Worm (Caenorhabditis elegans) whole organism, early embryonic: ENCODE data around the gene syx-4.

Experiments used
- B0310.2 ChIP-seq: sonication (generic microtip); optimal IDR thresholded peaks from 2 replicates; lab custom pipeline; 2016; ENCODE audit warnings: mild to moderate bottlenecking, missing genetic modification characterization, missing compliant biosample characterization
- F13C5.2 ChIP-seq: sonication (generic microtip); optimal IDR thresholded peaks from 2 replicates; lab custom pipeline; 2017; ENCODE audit warnings: mild to moderate bottlenecking, missing genetic modification characterization, inconsistent platforms, missing compliant biosample characterization
- aly-1 ChIP-seq: sonication (generic microtip); optimal IDR thresholded peaks from 2 replicates; lab custom pipeline; 2016; ENCODE audit warnings: missing genetic modification characterization, missing compliant biosample characterization
- ama-1 ChIP-seq: fragments of 150-350 bp; optimal IDR thresholded peaks from 2 replicates; lab custom pipeline; 2014
- ceh-36 ChIP-seq: sonication (generic microtip); optimal IDR thresholded peaks from 2 replicates; lab custom pipeline; 2016; ENCODE audit warnings: missing genetic modification characterization, inconsistent platforms, missing compliant biosample characterization
- ets-7 ChIP-seq: sonication (generic microtip); optimal IDR thresholded peaks from 2 replicates; lab custom pipeline; 2016; ENCODE audit warnings: missing genotype, missing genetic modification characterization, missing compliant biosample characterization
- flt-1 ChIP-seq: fragments of 200-800 bp; sonication (Bioruptor generic); IDR thresholded peaks from 2 replicates; pipeline ENCODE4 v1.3.6; 2022; ENCODE audit warnings: missing genetic modification characterization, missing compliant biosample characterization
- hmbx-1 ChIP-seq: sonication (generic microtip); optimal IDR thresholded peaks from 2 replicates; lab custom pipeline; 2016; ENCODE audit warnings: mild to moderate bottlenecking, missing genetic modification characterization, missing compliant biosample characterization
- hmg-4 ChIP-seq: fragments of 200-800 bp; sonication (Bioruptor generic); optimal IDR thresholded peaks from 2 replicates; lab custom pipeline; 2018; ENCODE audit warnings: mild to moderate bottlenecking, missing genetic modification characterization, missing compliant biosample characterization
- hnd-1 ChIP-seq: sonication (generic microtip); optimal IDR thresholded peaks from 2 replicates; lab custom pipeline; 2016; ENCODE audit warnings: missing genetic modification characterization, missing compliant biosample characterization
- pes-1 ChIP-seq: fragments of 200-800 bp; sonication (Bioruptor generic); IDR thresholded peaks from 2 replicates; pipeline ENCODE4 v1.3.6; 2022; ENCODE audit warnings: missing genetic modification reagents, missing genetic modification characterization, missing compliant biosample characterization
- scrt-1 ChIP-seq: fragments of 200-800 bp; sonication (Bioruptor generic); IDR thresholded peaks from 2 replicates; pipeline ENCODE4 v1.3.6; 2022; ENCODE audit warnings: missing genetic modification characterization, missing compliant biosample characterization
- tbx-11 ChIP-seq: fragments of 200-800 bp; sonication (Bioruptor generic); IDR thresholded peaks from 2 replicates; pipeline ENCODE4 v1.3.6; 2022; ENCODE audit warnings: missing genetic modification characterization, missing compliant biosample characterization
- tra-4 ChIP-seq: sonication (generic microtip); optimal IDR thresholded peaks from 2 replicates; lab custom pipeline; 2017; ENCODE audit warnings: missing genetic modification characterization, missing compliant biosample characterization

DNA sequence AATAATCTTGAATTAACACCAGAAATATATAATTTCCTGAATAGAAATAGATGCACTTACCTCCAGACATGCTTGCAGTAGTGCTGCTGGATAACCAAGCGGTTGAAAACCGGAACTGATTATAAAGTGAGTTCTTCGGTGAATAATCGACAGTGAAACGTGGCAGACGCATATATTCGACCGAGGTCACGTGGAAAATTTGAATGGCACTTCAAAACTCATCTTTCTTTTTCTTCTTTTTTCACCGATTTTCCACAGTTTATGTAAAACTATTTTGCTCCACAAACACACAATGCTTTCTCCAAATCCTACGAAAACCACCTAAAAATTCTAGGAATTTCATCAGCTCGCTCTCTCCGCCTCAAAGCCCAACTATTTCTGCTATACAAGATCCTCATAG lies 3.1 kb downstream of the syx-4 start, which contains the start of gene ant-1.4:
- TF ChIP-seq pes-1 (no peak), B0310.2 (tag; lab: Kevin White, UChicago) (no peak), tra-4 (no peak), ceh-36 (tag; lab: Kevin White, UChicago) (no peak), ama-1 (lab: Kevin White, UChicago) (no peak), hmbx-1 (no peak), hnd-1 (no peak), flt-1 (GFP tag; lab: Robert Waterston, UW) (no peak), ets-7 (tag; lab: Kevin White, UChicago) (no peak), hmg-4 (GFP tag; lab: Kevin White, UChicago) (no peak), F13C5.2 (tag; lab: Kevin White, UChicago) (no peak), scrt-1 (GFP tag; lab: Robert Waterston, UW) (no peak), tbx-11 (GFP tag; lab: Robert Waterston, UW) (no peak), aly-1 (tag; lab: Kevin White, UChicago) (no peak)
